Worm (Caenorhabditis elegans): ENCODE results near the gene C27C12.1.

- TF ChIP-seq ama-1 (optimal IDR thresholded peaks at IDR 0.05) (no peak), hnd-1 (tag; optimal IDR thresholded peaks at IDR 0.05) (no peak), flt-1 (GFP tag; IDR thresholded peaks at IDR 0.05) (no peak), B0310.2 (tag; optimal IDR thresholded peaks at IDR 0.05) (no peak)
These were observed 40.8 kb upstream of the C27C12.1 start for ce11 chrX:14894380-14894779.

Data from whole organism, early embryonic.